Worm (Caenorhabditis elegans) whole organism, early embryonic: ENCODE measurements around the gene F10D2.8.

Experiments used
- B0310.2 ChIP-seq: sonication (generic microtip); optimal IDR thresholded peaks from 2 replicates; lab custom pipeline; 2016; ENCODE audit warnings: mild to moderate bottlenecking, missing genetic modification characterization, missing compliant biosample characterization
- F13C5.2 ChIP-seq: sonication (generic microtip); optimal IDR thresholded peaks from 2 replicates; lab custom pipeline; 2017; ENCODE audit warnings: mild to moderate bottlenecking, missing genetic modification characterization, inconsistent platforms, missing compliant biosample characterization
- aly-1 ChIP-seq: sonication (generic microtip); optimal IDR thresholded peaks from 2 replicates; lab custom pipeline; 2016; ENCODE audit warnings: missing genetic modification characterization, missing compliant biosample characterization
- ama-1 ChIP-seq: fragments of 150-350 bp; optimal IDR thresholded peaks from 2 replicates; lab custom pipeline; 2014
- ceh-13 ChIP-seq: fragments of 200-800 bp; sonication (Bioruptor generic); optimal IDR thresholded peaks from 2 replicates; lab custom pipeline; 2018; ENCODE audit warnings: mild to moderate bottlenecking, missing genetic modification characterization, missing compliant biosample characterization
- ceh-36 ChIP-seq: sonication (generic microtip); optimal IDR thresholded peaks from 2 replicates; lab custom pipeline; 2016; ENCODE audit warnings: missing genetic modification characterization, inconsistent platforms, missing compliant biosample characterization
- ets-7 ChIP-seq: sonication (generic microtip); optimal IDR thresholded peaks from 2 replicates; lab custom pipeline; 2016; ENCODE audit warnings: missing genotype, missing genetic modification characterization, missing compliant biosample characterization
- flt-1 ChIP-seq: fragments of 200-800 bp; sonication (Bioruptor generic); IDR thresholded peaks from 2 replicates; pipeline ENCODE4 v1.3.6; 2022; ENCODE audit warnings: missing genetic modification characterization, missing compliant biosample characterization
- hmbx-1 ChIP-seq: sonication (generic microtip); optimal IDR thresholded peaks from 2 replicates; lab custom pipeline; 2016; ENCODE audit warnings: mild to moderate bottlenecking, missing genetic modification characterization, missing compliant biosample characterization
- hmg-4 ChIP-seq: fragments of 200-800 bp; sonication (Bioruptor generic); optimal IDR thresholded peaks from 2 replicates; lab custom pipeline; 2018; ENCODE audit warnings: mild to moderate bottlenecking, missing genetic modification characterization, missing compliant biosample characterization
- hnd-1 ChIP-seq: sonication (generic microtip); optimal IDR thresholded peaks from 2 replicates; lab custom pipeline; 2016; ENCODE audit warnings: missing genetic modification characterization, missing compliant biosample characterization
- pes-1 ChIP-seq: fragments of 200-800 bp; sonication (Bioruptor generic); IDR thresholded peaks from 2 replicates; pipeline ENCODE4 v1.3.6; 2022; ENCODE audit warnings: missing genetic modification reagents, missing genetic modification characterization, missing compliant biosample characterization
- scrt-1 ChIP-seq: fragments of 200-800 bp; sonication (Bioruptor generic); IDR thresholded peaks from 2 replicates; pipeline ENCODE4 v1.3.6; 2022; ENCODE audit warnings: missing genetic modification characterization, missing compliant biosample characterization
- sea-1 ChIP-seq: fragments of 200-800 bp; sonication (Bioruptor generic); conservative IDR thresholded peaks from 2 replicates; pipeline ENCODE4 v1.3.6; 2022; ENCODE audit warnings: missing genetic modification characterization, missing compliant biosample characterization
- tbx-11 ChIP-seq: fragments of 200-800 bp; sonication (Bioruptor generic); IDR thresholded peaks from 2 replicates; pipeline ENCODE4 v1.3.6; 2022; ENCODE audit warnings: missing genetic modification characterization, missing compliant biosample characterization
- tbx-37 ChIP-seq: fragments of 200-800 bp; sonication (Bioruptor generic); conservative IDR thresholded peaks from 2 replicates; pipeline ENCODE4 v1.3.6; 2022; ENCODE audit warnings: missing genetic modification reagents, missing genetic modification characterization, missing compliant biosample characterization
- tra-4 ChIP-seq: sonication (generic microtip); optimal IDR thresholded peaks from 2 replicates; lab custom pipeline; 2017; ENCODE audit warnings: missing genetic modification characterization, missing compliant biosample characterization

The F10D2.8 gene

ce11 chrV:7193562-7193961 lies 43.0 kb upstream of the F10D2.8 start, which contains the start of gene F09G2.8:
TSS of gene F09G2.8 (minus strand) at chrV:7193662.
- TF ChIP-seq ama-1: no peak
- no peak for TF ChIP-seq ets-7 (tag; lab: Kevin White, UChicago)
- TF ChIP-seq tra-4 (tag; lab: Kevin White, UChicago): no peak
- no peak for TF ChIP-seq F13C5.2 (tag; lab: Kevin White, UChicago)

- no peak for TF ChIP-seq tbx-11 (GFP tag; lab: Robert Waterston, UW)
These were observed 36.8 kb upstream of the F10D2.8 start for ce11 chrV:7187295-7187694.

ce11 chrV:7186599-7186998 lies 36.1 kb upstream of the F10D2.8 start:
- no peak for TF ChIP-seq tra-4 (tag; lab: Kevin White, UChicago)
- no peak for TF ChIP-seq ceh-13 (GFP tag; lab: Kevin White, UChicago)
- TF ChIP-seq hmbx-1 (tag; lab: Kevin White, UChicago): no peak
- TF ChIP-seq flt-1 (GFP tag; lab: Robert Waterston, UW): no peak
- no peak for TF ChIP-seq hmg-4
- no peak for TF ChIP-seq B0310.2 (tag; lab: Kevin White, UChicago)
- no peak for TF ChIP-seq ceh-36 (tag; lab: Kevin White, UChicago)
- TF ChIP-seq tbx-11 (GFP tag; lab: Robert Waterston, UW): no peak
- TF ChIP-seq ama-1: no peak
- TF ChIP-seq scrt-1: no peak
- TF ChIP-seq tbx-37: no peak
- no peak for TF ChIP-seq pes-1 (GFP tag; lab: Robert Waterston, UW)
- TF ChIP-seq aly-1 (tag; lab: Kevin White, UChicago): no peak

ce11 chrV:7184549-7184948 lies 34.0 kb upstream of the F10D2.8 start, which contains the start of gene pitr-5:
TSS of gene pitr-5 (plus strand) at chrV:7184849.
- TF ChIP-seq tbx-11 (GFP tag; lab: Robert Waterston, UW): no peak
- no peak for TF ChIP-seq ets-7 (tag; lab: Kevin White, UChicago)

ce11 chrV:7178843-7179242 lies 28.3 kb upstream of the F10D2.8 start, which contains the start of gene cpsf-2:
TSS of gene cpsf-2 (plus strand) at chrV:7179172.
- TF ChIP-seq ceh-36 (tag; lab: Kevin White, UChicago) (no peak), scrt-1 (no peak), ama-1 (no peak), pes-1 (GFP tag; lab: Robert Waterston, UW) (no peak), hmg-4 (no peak), hnd-1 (tag; lab: Kevin White, UChicago) (no peak), aly-1 (tag; lab: Kevin White, UChicago) (no peak), ets-7 (tag; lab: Kevin White, UChicago) (no peak), sea-1 (GFP tag; lab: Robert Waterston, UW) (no peak), tbx-11 (GFP tag; lab: Robert Waterston, UW) (no peak), hmbx-1 (tag; lab: Kevin White, UChicago) (no peak), tra-4 (tag; lab: Kevin White, UChicago) (no peak), tbx-37 (no peak), ceh-13 (GFP tag; lab: Kevin White, UChicago) (no peak), B0310.2 (tag; lab: Kevin White, UChicago) (no peak), flt-1 (GFP tag; lab: Robert Waterston, UW) (no peak), F13C5.2 (tag; lab: Kevin White, UChicago) (no peak)

- TF ChIP-seq tra-4 (tag; lab: Kevin White, UChicago) (no peak), hmbx-1 (tag; lab: Kevin White, UChicago) (no peak), tbx-11 (GFP tag; lab: Robert Waterston, UW) (no peak), hmg-4 (no peak), ceh-36 (tag; lab: Kevin White, UChicago) (no peak), B0310.2 (tag; lab: Kevin White, UChicago) (no peak), tbx-37 (no peak), ama-1 (no peak), aly-1 (tag; lab: Kevin White, UChicago) (no peak), ceh-13 (GFP tag; lab: Kevin White, UChicago) (no peak), F13C5.2 (tag; lab: Kevin White, UChicago) (no peak), flt-1 (GFP tag; lab: Robert Waterston, UW) (no peak)
These were observed 24.7 kb upstream of the F10D2.8 start, which contains the start of gene lgc-39 for ce11 chrV:7175201-7175600. TSS of gene lgc-39 (plus strand) at chrV:7175501.

ce11 chrV:7166709-7167108 lies 16.2 kb upstream of the F10D2.8 start, which contains the start of gene ugt-36:
TSS of gene ugt-36 (plus strand) at chrV:7167009.
- no peak for TF ChIP-seq pes-1 (GFP tag; lab: Robert Waterston, UW)
- no peak for TF ChIP-seq sea-1 (GFP tag; lab: Robert Waterston, UW)
- no peak for TF ChIP-seq ets-7 (tag; lab: Kevin White, UChicago)
- TF ChIP-seq F13C5.2 (tag; lab: Kevin White, UChicago): no peak

ce11 chrV:7164210-7164609 lies 13.7 kb upstream of the F10D2.8 start, which contains the start of gene srh-83:
TSS of gene srh-83 (plus strand) at chrV:7164510.
- TF ChIP-seq F13C5.2 (tag; lab: Kevin White, UChicago) (no peak), hmbx-1 (tag; lab: Kevin White, UChicago) (no peak), flt-1 (GFP tag; lab: Robert Waterston, UW) (no peak), ets-7 (tag; lab: Kevin White, UChicago) (no peak), scrt-1 (no peak), hmg-4 (no peak), aly-1 (tag; lab: Kevin White, UChicago) (no peak), hnd-1 (tag; lab: Kevin White, UChicago) (no peak), sea-1 (GFP tag; lab: Robert Waterston, UW) (no peak), ceh-13 (GFP tag; lab: Kevin White, UChicago) (no peak), ceh-36 (tag; lab: Kevin White, UChicago) (no peak), tra-4 (tag; lab: Kevin White, UChicago) (no peak), ama-1 (no peak)
